Fruit fly (Drosophila melanogaster) whole organism, pupa: ENCODE results near the gene Trmt112.

ENCODE experiments used
- Pif1A ChIP-seq: fragments of 200-800 bp; sonication (Bioruptor generic); optimal IDR thresholded peaks from 3 replicates; lab custom pipeline; 2016; ENCODE audit warnings: missing biosample characterization, missing genetic modification characterization
- Pif1B ChIP-seq: fragments of 200-800 bp; sonication (Bioruptor generic); optimal IDR thresholded peaks from 3 replicates; lab custom pipeline; 2016; ENCODE audit warnings: missing biosample characterization, missing genetic modification characterization

DNA sequence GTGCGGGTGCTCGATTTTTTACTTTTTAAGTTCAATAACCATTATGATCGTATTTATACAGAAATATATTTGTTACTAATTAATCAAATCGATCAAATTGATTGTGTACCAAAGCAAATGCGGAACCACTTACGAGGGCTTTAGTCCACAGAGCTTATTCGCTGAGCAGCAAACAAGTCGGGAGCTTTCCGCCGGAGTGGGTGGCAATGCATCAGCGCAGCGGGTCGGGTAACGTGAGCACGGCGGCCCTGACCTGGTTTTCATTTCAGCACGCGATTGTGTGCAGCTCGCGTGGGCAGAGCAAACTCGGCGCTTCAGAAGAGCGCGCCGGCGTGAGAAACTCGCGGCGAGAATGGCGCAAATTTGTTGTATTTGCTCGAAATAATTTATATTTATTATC is 2.5 kb upstream of the Trmt112 start:
- no peak for TF ChIP-seq Pif1A (GFP tag; lab: Kevin White, UChicago)
- no peak for TF ChIP-seq Pif1B
